Worm (Caenorhabditis elegans): Measurements from ENCODE around the gene Y75B8A.18.

Gene Y75B8A.18

ce11 chrIII:12226089-12226682, at the start of gene Y75B8A.18, which contains the start of gene Y75B8A.19:
TSS of gene Y75B8A.18 (minus strand) at chrIII:12226230.
TSS of gene Y75B8A.19 (plus strand) at chrIII:12226632.
- TF ChIP-seq ets-7 (tag; optimal IDR thresholded peaks at IDR 0.05) = no peak
- TF ChIP-seq B0310.2 (tag; optimal IDR thresholded peaks at IDR 0.05) = no peak
- no peak for TF ChIP-seq hnd-1 (tag; optimal IDR thresholded peaks at IDR 0.05)
- no peak for TF ChIP-seq tra-4 (tag; optimal IDR thresholded peaks at IDR 0.05)
- TF ChIP-seq ceh-13 (GFP tag; optimal IDR thresholded peaks at IDR 0.05) = no peak
- no peak for TF ChIP-seq scrt-1 (GFP tag; IDR thresholded peaks at IDR 0.05)
- no peak for TF ChIP-seq ceh-36 (tag; optimal IDR thresholded peaks at IDR 0.05)
- no peak for TF ChIP-seq flt-1 (GFP tag; IDR thresholded peaks at IDR 0.05)
- TF ChIP-seq tbx-11 (GFP tag; IDR thresholded peaks at IDR 0.05) = no peak
- TF ChIP-seq aly-1 (tag; optimal IDR thresholded peaks at IDR 0.05) = no peak

- TF ChIP-seq pes-1 (GFP tag; IDR thresholded peaks at IDR 0.05) = no peak
- TF ChIP-seq tbx-37 (GFP tag; conservative IDR thresholded peaks at IDR 0.05) = peak; percentile 45; the same call in 1 of the 2 replicates
Observed at ce11 chrIII:12273598-12274090, 47.6 kb upstream of the Y75B8A.18 start, which contains the start of the genes Y75B8A.24 and Y75B8A.25. TSS of gene Y75B8A.24 (minus strand) at chrIII:12273752. TSS of gene Y75B8A.25 (plus strand) at chrIII:12274040.

- no peak for TF ChIP-seq sea-1 (GFP tag; conservative IDR thresholded peaks at IDR 0.05)
- TF ChIP-seq tbx-11 (GFP tag; IDR thresholded peaks at IDR 0.05) = no peak
- no peak for TF ChIP-seq hmbx-1 (tag; optimal IDR thresholded peaks at IDR 0.05)
- no peak for TF ChIP-seq tbx-37 (GFP tag; conservative IDR thresholded peaks at IDR 0.05)
- TF ChIP-seq F13C5.2 (tag; optimal IDR thresholded peaks at IDR 0.05) = no peak
- no peak for TF ChIP-seq flt-1 (GFP tag; IDR thresholded peaks at IDR 0.05)
- TF ChIP-seq ceh-36 (tag; optimal IDR thresholded peaks at IDR 0.05) = no peak
- TF ChIP-seq ceh-13 (GFP tag; optimal IDR thresholded peaks at IDR 0.05) = no peak
- TF ChIP-seq B0310.2 (tag; optimal IDR thresholded peaks at IDR 0.05) = no peak
- no peak for TF ChIP-seq ama-1 (optimal IDR thresholded peaks at IDR 0.05)
- TF ChIP-seq tra-4 (tag; optimal IDR thresholded peaks at IDR 0.05) = no peak
- no peak for TF ChIP-seq hnd-1 (tag; optimal IDR thresholded peaks at IDR 0.05)
- no peak for TF ChIP-seq ets-7 (tag; optimal IDR thresholded peaks at IDR 0.05)
- no peak for TF ChIP-seq hmg-4 (GFP tag; optimal IDR thresholded peaks at IDR 0.05)
- TF ChIP-seq scrt-1 (GFP tag; IDR thresholded peaks at IDR 0.05) = no peak
- no peak for TF ChIP-seq pes-1 (GFP tag; IDR thresholded peaks at IDR 0.05)
- no peak for TF ChIP-seq aly-1 (tag; optimal IDR thresholded peaks at IDR 0.05)
Observed at ce11 chrIII:12270391-12270790, 44.4 kb upstream of the Y75B8A.18 start.

- TF ChIP-seq scrt-1 (GFP tag; IDR thresholded peaks at IDR 0.05) (no peak), F13C5.2 (tag; optimal IDR thresholded peaks at IDR 0.05) (no peak), tra-4 (tag; optimal IDR thresholded peaks at IDR 0.05) (no peak), sea-1 (GFP tag; conservative IDR thresholded peaks at IDR 0.05) (no peak), pes-1 (GFP tag; IDR thresholded peaks at IDR 0.05) (no peak), B0310.2 (tag; optimal IDR thresholded peaks at IDR 0.05) (no peak), ets-7 (tag; optimal IDR thresholded peaks at IDR 0.05) (no peak), aly-1 (tag; optimal IDR thresholded peaks at IDR 0.05) (no peak), ama-1 (optimal IDR thresholded peaks at IDR 0.05) (no peak), hmbx-1 (tag; optimal IDR thresholded peaks at IDR 0.05) (no peak), ceh-13 (GFP tag; optimal IDR thresholded peaks at IDR 0.05) (no peak), flt-1 (GFP tag; IDR thresholded peaks at IDR 0.05) (no peak), tbx-11 (GFP tag; IDR thresholded peaks at IDR 0.05) (no peak)
Observed at ce11 chrIII:12269807-12270206, 43.8 kb upstream of the Y75B8A.18 start.

ce11 chrIII:12260413-12260812, 34.4 kb upstream of the Y75B8A.18 start:
- TF ChIP-seq flt-1 (GFP tag; IDR thresholded peaks at IDR 0.05) (no peak), sea-1 (GFP tag; conservative IDR thresholded peaks at IDR 0.05) (no peak), hmg-4 (GFP tag; optimal IDR thresholded peaks at IDR 0.05) (no peak)

- TF ChIP-seq ceh-13 (GFP tag; optimal IDR thresholded peaks at IDR 0.05) (no peak), B0310.2 (tag; optimal IDR thresholded peaks at IDR 0.05) (no peak), ets-7 (tag; optimal IDR thresholded peaks at IDR 0.05) (no peak), pes-1 (GFP tag; IDR thresholded peaks at IDR 0.05) (no peak), tbx-11 (GFP tag; IDR thresholded peaks at IDR 0.05) (no peak), tbx-37 (GFP tag; conservative IDR thresholded peaks at IDR 0.05) (no peak), flt-1 (GFP tag; IDR thresholded peaks at IDR 0.05) (no peak), F13C5.2 (tag; optimal IDR thresholded peaks at IDR 0.05) (no peak), ama-1 (optimal IDR thresholded peaks at IDR 0.05) (no peak), sea-1 (GFP tag; conservative IDR thresholded peaks at IDR 0.05) (no peak), hnd-1 (tag; optimal IDR thresholded peaks at IDR 0.05) (no peak), hmg-4 (GFP tag; optimal IDR thresholded peaks at IDR 0.05) (no peak), hmbx-1 (tag; optimal IDR thresholded peaks at IDR 0.05) (no peak), tra-4 (tag; optimal IDR thresholded peaks at IDR 0.05) (no peak), scrt-1 (GFP tag; IDR thresholded peaks at IDR 0.05) (no peak), aly-1 (tag; optimal IDR thresholded peaks at IDR 0.05) (no peak), ceh-36 (tag; optimal IDR thresholded peaks at IDR 0.05) (no peak)
Observed at ce11 chrIII:12259793-12260192, 33.8 kb upstream of the Y75B8A.18 start.

- TF ChIP-seq aly-1 (tag; optimal IDR thresholded peaks at IDR 0.05) (no peak), hmg-4 (GFP tag; optimal IDR thresholded peaks at IDR 0.05) (no peak), ceh-36 (tag; optimal IDR thresholded peaks at IDR 0.05) (no peak), hmbx-1 (tag; optimal IDR thresholded peaks at IDR 0.05) (no peak), B0310.2 (tag; optimal IDR thresholded peaks at IDR 0.05) (no peak), ceh-13 (GFP tag; optimal IDR thresholded peaks at IDR 0.05) (no peak), hnd-1 (tag; optimal IDR thresholded peaks at IDR 0.05) (no peak), ets-7 (tag; optimal IDR thresholded peaks at IDR 0.05) (no peak), tbx-11 (GFP tag; IDR thresholded peaks at IDR 0.05) (no peak), F13C5.2 (tag; optimal IDR thresholded peaks at IDR 0.05) (no peak), scrt-1 (GFP tag; IDR thresholded peaks at IDR 0.05) (no peak)
Observed at ce11 chrIII:12253342-12253741, 27.3 kb upstream of the Y75B8A.18 start.

Measured in whole organism, early embryonic.